Fruit fly (Drosophila melanogaster): ENCODE data around the gene Tbh.

The Tbh gene

DNA sequence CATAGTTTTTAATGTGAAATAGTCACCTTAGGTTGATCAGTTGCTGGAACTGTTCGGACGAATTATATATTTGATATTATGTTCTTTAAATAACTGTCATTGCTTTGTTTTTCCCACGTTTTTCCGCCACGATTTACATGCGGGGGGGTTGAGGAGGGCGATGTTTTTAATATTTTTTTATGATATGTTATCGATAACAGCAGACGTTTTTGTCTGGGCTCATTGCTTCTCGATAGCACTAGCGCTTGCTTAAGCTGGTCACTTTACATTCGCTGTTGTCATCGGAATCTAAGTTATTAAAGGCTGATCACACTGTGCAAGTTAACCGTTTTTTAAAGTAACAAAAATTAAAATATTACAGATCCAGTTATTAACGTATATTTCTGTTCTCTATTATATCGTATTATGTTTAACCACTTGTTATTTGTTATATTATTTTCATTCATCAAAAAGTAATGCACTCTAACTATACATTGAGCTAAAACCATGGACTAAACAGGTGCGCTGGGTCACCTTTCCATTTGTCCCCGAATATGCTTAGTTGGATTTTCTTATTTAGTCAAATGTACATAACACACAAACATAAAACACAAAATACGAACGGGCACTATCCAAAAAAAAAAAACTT is 79.9 kb downstream of the Tbh start, which contains the start of the genes Upf2 and CG1571 (continued):
- TF ChIP-seq Dp (GFP tag; optimal IDR thresholded peaks at IDR 0.05) (peak; percentile 72), kay (GFP tag; optimal IDR thresholded peaks at IDR 0.05) (no peak), CG18599 (GFP tag; optimal IDR thresholded peaks at IDR 0.05) (no peak), CG2678 (tag; optimal IDR thresholded peaks at IDR 0.05) (no peak), Gug (GFP tag; IDR thresholded peaks at IDR 0.05) (no peak), CG8478 (optimal IDR thresholded peaks at IDR 0.05) (no peak), CG17385 (GFP tag; optimal IDR thresholded peaks at IDR 0.05) (no peak), danr (GFP tag; IDR thresholded peaks at IDR 0.05) (no peak), CG17568 (GFP tag; optimal IDR thresholded peaks at IDR 0.05) (no peak), CG12942 (GFP tag; optimal IDR thresholded peaks at IDR 0.05) (no peak), CG32772 (GFP tag; IDR thresholded peaks at IDR 0.05) (no peak), stc (GFP tag; IDR thresholded peaks at IDR 0.05) (no peak), Antp (GFP tag; optimal IDR thresholded peaks at IDR 0.05) (no peak), CG10979 (tag; optimal IDR thresholded peaks at IDR 0.05) (peak; percentile 8), Taf1 (GFP tag; IDR thresholded peaks at IDR 0.05) (no peak), wdn (GFP tag; IDR thresholded peaks at IDR 0.05) (no peak), Atf-2 (GFP tag; optimal IDR thresholded peaks at IDR 0.05) (no peak), Mes4 (GFP tag; optimal IDR thresholded peaks at IDR 0.05) (no peak), Awh (GFP tag; IDR thresholded peaks at IDR 0.05) (no peak), toy (GFP tag; IDR thresholded peaks at IDR 0.05) (no peak), CoRest (tag; optimal IDR thresholded peaks at IDR 0.05) (no peak), CG10147 (GFP tag; optimal IDR thresholded peaks at IDR 0.05) (no peak), CG4404 (GFP tag; IDR thresholded peaks at IDR 0.05) (no peak), Elba2 (GFP tag; optimal IDR thresholded peaks at IDR 0.05) (no peak), zen (tag; optimal IDR thresholded peaks at IDR 0.05) (no peak), CG3726 (GFP tag; IDR thresholded peaks at IDR 0.05) (no peak), CG1024 (GFP tag; IDR thresholded peaks at IDR 0.05) (no peak), pros (GFP tag; optimal IDR thresholded peaks at IDR 0.05) (no peak), CG9817 (tag; optimal IDR thresholded peaks at IDR 0.05) (no peak), CG13894 (tag; optimal IDR thresholded peaks at IDR 0.05) (no peak), kni (GFP tag; optimal IDR thresholded peaks at IDR 0.05) (no peak), YL-1 (GFP tag; optimal IDR thresholded peaks at IDR 0.05) (peak; percentile 86), Ptx1 (GFP tag; IDR thresholded peaks at IDR 0.05) (no peak), mam (GFP tag; optimal IDR thresholded peaks at IDR 0.05) (no peak), Dll (GFP tag; IDR thresholded peaks at IDR 0.05; ENCODE audit: partially characterized antibody) (peak; percentile 68; the same call in 2 of the 4 replicates), CG4820 (GFP tag; optimal IDR thresholded peaks at IDR 0.05) (no peak), CG3407 (GFP tag; optimal IDR thresholded peaks at IDR 0.05) (no peak), CG3838 (GFP tag; optimal IDR thresholded peaks at IDR 0.05) (no peak), nerfin-1 (tag; optimal IDR thresholded peaks at IDR 0.05) (no peak), CG12219 (GFP tag; optimal IDR thresholded peaks at IDR 0.05) (no peak), CG15011 (GFP tag; optimal IDR thresholded peaks at IDR 0.05) (no peak), CG11093 (GFP tag; IDR thresholded peaks at IDR 0.05) (no peak), bcd (GFP tag; optimal IDR thresholded peaks at IDR 0.05) (no peak), Trl (optimal IDR thresholded peaks at IDR 0.05) (no peak), Trl (GFP tag; optimal IDR thresholded peaks at IDR 0.05) (no peak), Sry-β (GFP tag; optimal IDR thresholded peaks at IDR 0.05) (no peak), CG12236 (GFP tag; optimal IDR thresholded peaks at IDR 0.05) (no peak), CG13424 (tag; optimal IDR thresholded peaks at IDR 0.05) (no peak), crp (GFP tag; optimal IDR thresholded peaks at IDR 0.05) (peak in 1 of 2 experiments; percentile 10), ranshi (GFP tag; IDR thresholded peaks at IDR 0.05) (no peak), BtbVII (GFP tag; optimal IDR thresholded peaks at IDR 0.05) (no peak), CG8944 (GFP tag; optimal IDR thresholded peaks at IDR 0.05) (no peak)

All from whole organism, embryonic.